Worm (Caenorhabditis elegans): ENCODE measurements around the gene Y60A3A.8.

- TF ChIP-seq alr-1 (tag; optimal IDR thresholded peaks at IDR 0.05; ENCODE audit: borderline replicate concordance) (no peak), snpc-4 (tag; optimal IDR thresholded peaks at IDR 0.05) (no peak), mef-2 (tag; optimal IDR thresholded peaks at IDR 0.05) (no peak), skn-1 (tag; optimal IDR thresholded peaks at IDR 0.05) (no peak), nhr-28 (tag; optimal IDR thresholded peaks at IDR 0.05) (no peak), C04F5.9 (tag; optimal IDR thresholded peaks at IDR 0.05) (no peak), dpl-1 (GFP tag; optimal IDR thresholded peaks at IDR 0.05) (no peak), ama-1 (optimal IDR thresholded peaks at IDR 0.05) (no peak), elt-3 (tag; optimal IDR thresholded peaks at IDR 0.05) (no peak), F16B12.6 (tag; optimal IDR thresholded peaks at IDR 0.05) (no peak)
Measured at ce11 chrV:19972984-19973383, 23.2 kb downstream of the Y60A3A.8 start, which contains the start of gene srh-173.

Data from whole organism, L1 larva.